Worm (Caenorhabditis elegans) whole organism, L4 larva: ENCODE data around the gene W01G7.4.

ENCODE experiments used
- F37D6.2 ChIP-seq: sonication (generic microtip); optimal IDR thresholded peaks from 2 replicates; lab custom pipeline; 2016; ENCODE audit warnings: mild to moderate bottlenecking, missing genetic modification characterization, missing compliant biosample characterization
- R02D3.7 ChIP-seq: fragments of 150-350 bp; sonication (generic microtip); optimal IDR thresholded peaks from 3 replicates; lab custom pipeline; 2014; ENCODE audit warnings: missing biosample characterization, missing genetic modification characterization
- Y5F2A.4 ChIP-seq: fragments of 200-800 bp; sonication (Bioruptor generic); optimal IDR thresholded peaks from 2 replicates; lab custom pipeline; 2018; ENCODE audit warnings: mild to moderate bottlenecking, missing genetic modification characterization, missing compliant biosample characterization
- Y75B8A.6 ChIP-seq: fragments of 200-800 bp; sonication (Bioruptor generic); IDR thresholded peaks from 2 replicates; pipeline ENCODE4 v1.3.6; 2022; ENCODE audit warnings: missing genetic modification reagents, missing genetic modification characterization, missing compliant biosample characterization
- ZK337.2 ChIP-seq: fragments of 200-800 bp; sonication (Bioruptor generic); IDR thresholded peaks from 2 replicates; pipeline ENCODE4 v1.3.6; 2022; ENCODE audit warnings: missing genetic modification reagents, missing genetic modification characterization, missing compliant biosample characterization
- aha-1 ChIP-seq: fragments of 150-350 bp; peaks from one replicate; lab custom pipeline; 2014; ENCODE audit warnings: missing biosample characterization, missing genetic modification characterization
- ama-1 ChIP-seq: fragments of 150-350 bp; optimal IDR thresholded peaks from 2 replicates; lab custom pipeline; 2014; ENCODE audit warnings: inconsistent platforms, mixed read lengths
- attf-4 ChIP-seq: sonication (generic microtip); optimal IDR thresholded peaks from 3 replicates; lab custom pipeline; 2017; ENCODE audit warnings: missing biosample characterization, missing genetic modification characterization
- ceh-32 ChIP-seq: sonication (generic microtip); optimal IDR thresholded peaks from 2 replicates; lab custom pipeline; 2016; ENCODE audit warnings: mild to moderate bottlenecking, missing genetic modification characterization, missing compliant biosample characterization; ENCODE audit not compliant: poor library complexity
- ceh-62 ChIP-seq: sonication (generic microtip); optimal IDR thresholded peaks from 2 replicates; lab custom pipeline; 2017; ENCODE audit warnings: missing biosample characterization, missing genetic modification characterization
- ceh-82 ChIP-seq: sonication (generic microtip); optimal IDR thresholded peaks from 2 replicates; lab custom pipeline; 2017; ENCODE audit warnings: missing biosample characterization, missing genetic modification characterization
- ces-1 ChIP-seq: fragments of 150-350 bp; sonication (generic microtip); optimal IDR thresholded peaks from 4 replicates; lab custom pipeline; 2014; ENCODE audit warnings: missing biosample characterization, missing genetic modification reagents, missing genetic modification characterization
- cey-2 ChIP-seq: sonication (generic microtip); optimal IDR thresholded peaks from 3 replicates; lab custom pipeline; 2017; ENCODE audit warnings: missing genetic modification characterization, mild to moderate bottlenecking, missing compliant biosample characterization, antibody characterized with exemption, borderline replicate concordance; ENCODE audit not compliant: insufficient read depth
- ctbp-1 ChIP-seq: fragments of 200-800 bp; sonication (Bioruptor generic); IDR thresholded peaks from 2 replicates; pipeline ENCODE4 v1.3.6; 2022; ENCODE audit warnings: missing genetic modification reagents, missing genetic modification characterization, missing compliant biosample characterization
- daf-19 ChIP-seq: fragments of 200-800 bp; sonication (Bioruptor generic); conservative IDR thresholded peaks from 2 replicates; pipeline ENCODE4 v1.3.6; 2022; ENCODE audit warnings: missing genetic modification characterization, missing compliant biosample characterization
- dmd-6 ChIP-seq: fragments of 200-800 bp; sonication (Bioruptor generic); IDR thresholded peaks from 2 replicates; pipeline ENCODE4 v1.3.6; 2022; ENCODE audit warnings: missing genetic modification reagents, missing genetic modification characterization, missing compliant biosample characterization
- dmd-9 ChIP-seq: fragments of 200-800 bp; sonication (Bioruptor generic); IDR thresholded peaks from 2 replicates; pipeline ENCODE4 v1.3.6; 2022; ENCODE audit warnings: missing genetic modification reagents, missing genetic modification characterization, missing compliant biosample characterization
- duxl-1 ChIP-seq: sonication (generic microtip); optimal IDR thresholded peaks from 2 replicates; lab custom pipeline; 2016; ENCODE audit warnings: mild to moderate bottlenecking, missing genetic modification characterization, moderate library complexity, missing compliant biosample characterization; ENCODE audit not compliant: poor library complexity
- egl-27 ChIP-seq: sonication (generic microtip); optimal IDR thresholded peaks from 3 replicates; lab custom pipeline; 2017; ENCODE audit warnings: missing biosample characterization, missing genetic modification reagents, missing genetic modification characterization
- egl-43 ChIP-seq: fragments of 200-800 bp; sonication (Bioruptor generic); IDR thresholded peaks from 2 replicates; pipeline ENCODE4 v1.3.6; 2022; ENCODE audit warnings: missing genetic modification reagents, missing genetic modification characterization, missing compliant biosample characterization
- fkh-10 ChIP-seq: fragments of 150-350 bp; optimal IDR thresholded peaks from 2 replicates; lab custom pipeline; 2014; ENCODE audit warnings: missing biosample characterization, missing genetic modification reagents, missing genetic modification characterization
- hif-1 ChIP-seq, 2 experiments: sonication (generic microtip); optimal IDR thresholded peaks; 2 replicates each; lab custom pipeline; 2016 to 2017; ENCODE audit warnings: missing compliant biosample characterization in 2 of 2, missing genetic modification characterization in 2 of 2, missing genetic modification reagents in 2 of 2, missing genotype in 2 of 2, mild to moderate bottlenecking in 1 of 2
- hlh-30 ChIP-seq: sonication (generic microtip); optimal IDR thresholded peaks from 2 replicates; lab custom pipeline; 2017; ENCODE audit warnings: antibody characterized with exemption, mild to moderate bottlenecking, missing genetic modification characterization, missing compliant biosample characterization; ENCODE audit not compliant: insufficient read depth
- hmg-1.1 ChIP-seq: fragments of 200-800 bp; sonication (Bioruptor generic); IDR thresholded peaks from 2 replicates; pipeline ENCODE4 v1.3.6; 2022; ENCODE audit warnings: missing genetic modification reagents, missing genetic modification characterization, missing compliant biosample characterization
- jun-1 ChIP-seq: fragments of 150-350 bp; optimal IDR thresholded peaks from 2 replicates; lab custom pipeline; 2014; ENCODE audit warnings: missing biosample characterization, missing genetic modification reagents, missing genetic modification characterization
- lim-7 ChIP-seq: fragments of 200-800 bp; sonication (Bioruptor generic); IDR thresholded peaks from 2 replicates; pipeline ENCODE4 v1.3.6; 2022; ENCODE audit warnings: missing genetic modification characterization, missing compliant biosample characterization
- lin-38 ChIP-seq: fragments of 200-800 bp; sonication (Bioruptor generic); IDR thresholded peaks from 2 replicates; pipeline ENCODE4 v1.3.6; 2022; ENCODE audit warnings: missing genetic modification reagents, missing genetic modification characterization, missing compliant biosample characterization
- lin-39 ChIP-seq: fragments of 150-350 bp; optimal IDR thresholded peaks from 2 replicates; lab custom pipeline; 2014; ENCODE audit warnings: missing biosample characterization, missing genetic modification reagents, missing genetic modification characterization
- lsy-2 ChIP-seq, 2 experiments: fragments of 150-350 bp in 1 of 2; sonication (generic microtip) in 1 of 2; optimal IDR thresholded peaks; 2 replicates each; lab custom pipeline; 2014 to 2017; ENCODE audit warnings: missing biosample characterization in 2 of 2, missing genetic modification characterization in 2 of 2
- madf-5 ChIP-seq, 2 experiments: fragments of 200-800 bp; sonication (Bioruptor generic); IDR thresholded peaks; 2 replicates each; pipeline ENCODE4 v1.3.6; 2022; ENCODE audit warnings: missing compliant biosample characterization in 2 of 2, missing genetic modification characterization in 2 of 2
- mdl-1 ChIP-seq, 2 experiments: fragments of 150-350 bp in 1 of 2; sonication (generic microtip) in 1 of 2; optimal IDR thresholded peaks; 2 replicates each; lab custom pipeline; 2014 to 2017; ENCODE audit warnings: missing biosample characterization in 2 of 2, missing genetic modification characterization in 2 of 2
- mdt-29 ChIP-seq: fragments of 200-800 bp; sonication (Bioruptor generic); IDR thresholded peaks from 2 replicates; pipeline ENCODE4 v1.3.6; 2022; ENCODE audit warnings: missing genetic modification reagents, missing genetic modification characterization, missing compliant biosample characterization
- mes-2 ChIP-seq: sonication (generic microtip); optimal IDR thresholded peaks from 2 replicates; lab custom pipeline; 2016; ENCODE audit warnings: missing genotype, mild to moderate bottlenecking, missing genetic modification characterization, missing compliant biosample characterization; ENCODE audit not compliant: poor library complexity, severe bottlenecking
- mxl-3 ChIP-seq: fragments of 200-800 bp; sonication (Bioruptor generic); optimal IDR thresholded peaks from 2 replicates; lab custom pipeline; 2018; ENCODE audit warnings: mild to moderate bottlenecking, missing genetic modification characterization, missing compliant biosample characterization
- nhr-28 ChIP-seq: fragments of 150-350 bp; optimal IDR thresholded peaks from 2 replicates; lab custom pipeline; 2014; ENCODE audit warnings: missing biosample characterization, missing genetic modification characterization
- nhr-48 ChIP-seq: sonication (generic microtip); optimal IDR thresholded peaks from 2 replicates; lab custom pipeline; 2016; ENCODE audit warnings: mild to moderate bottlenecking, missing genetic modification characterization, missing compliant biosample characterization
- nhr-6 ChIP-seq: fragments of 150-350 bp; optimal IDR thresholded peaks from 2 replicates; lab custom pipeline; 2014; ENCODE audit warnings: missing biosample characterization, missing genetic modification characterization
- nhr-76 ChIP-seq: fragments of 150-350 bp; optimal IDR thresholded peaks from 2 replicates; lab custom pipeline; 2014; ENCODE audit warnings: missing biosample characterization, missing genetic modification characterization
- php-3 ChIP-seq: fragments of 200-800 bp; sonication (Bioruptor generic); IDR thresholded peaks from 2 replicates; pipeline ENCODE4 v1.3.6; 2022; ENCODE audit warnings: missing genetic modification reagents, missing genetic modification characterization, missing compliant biosample characterization
- rbr-2 ChIP-seq: sonication (generic microtip); optimal IDR thresholded peaks from 2 replicates; lab custom pipeline; 2016; ENCODE audit warnings: missing genotype, missing genetic modification characterization, missing compliant biosample characterization
- set-16 ChIP-seq: fragments of 200-800 bp; sonication (Bioruptor generic); IDR thresholded peaks from 2 replicates; pipeline ENCODE4 v1.3.6; 2022; ENCODE audit warnings: missing genetic modification reagents, missing genetic modification characterization, missing compliant biosample characterization
- skn-1 ChIP-seq: fragments of 150-350 bp; optimal IDR thresholded peaks from 2 replicates; lab custom pipeline; 2014; ENCODE audit warnings: missing biosample characterization, missing genetic modification characterization
- spr-1 ChIP-seq: sonication (generic microtip); optimal IDR thresholded peaks from 2 replicates; lab custom pipeline; 2016; ENCODE audit warnings: mild to moderate bottlenecking, missing genetic modification characterization, missing compliant biosample characterization
- tag-97 ChIP-seq: fragments of 200-800 bp; sonication (Bioruptor generic); IDR thresholded peaks from 2 replicates; pipeline ENCODE4 v1.3.6; 2022; ENCODE audit warnings: missing genetic modification characterization, missing compliant biosample characterization
- unc-62 ChIP-seq, 3 experiments: fragments of 150-350 bp in 1 of 3; sonication (generic microtip); optimal IDR thresholded peaks in 2 of 3; peaks in 1 of 3; 1 replicate in 1 of 3; 2 replicates in 2 of 3; lab custom pipeline; 2014 to 2017; ENCODE audit warnings: missing biosample characterization in 3 of 3, missing genetic modification characterization in 3 of 3, missing genetic modification reagents in 3 of 3, missing genotype in 1 of 3
- vab-7 ChIP-seq: fragments of 200-800 bp; sonication (Bioruptor generic); IDR thresholded peaks from 2 replicates; pipeline ENCODE4 v1.3.6; 2022; ENCODE audit warnings: missing genetic modification reagents, missing genetic modification characterization, missing compliant biosample characterization
- zfp-2 ChIP-seq: sonication (generic microtip); optimal IDR thresholded peaks from 2 replicates; lab custom pipeline; 2016; ENCODE audit warnings: mild to moderate bottlenecking, missing genetic modification characterization, missing compliant biosample characterization
- zfp-3 ChIP-seq: fragments of 200-800 bp; sonication (Bioruptor generic); conservative IDR thresholded peaks from 2 replicates; pipeline ENCODE4 v1.3.6; 2022; ENCODE audit warnings: missing genetic modification reagents, missing genetic modification characterization, missing compliant biosample characterization

The W01G7.4 gene

DNA sequence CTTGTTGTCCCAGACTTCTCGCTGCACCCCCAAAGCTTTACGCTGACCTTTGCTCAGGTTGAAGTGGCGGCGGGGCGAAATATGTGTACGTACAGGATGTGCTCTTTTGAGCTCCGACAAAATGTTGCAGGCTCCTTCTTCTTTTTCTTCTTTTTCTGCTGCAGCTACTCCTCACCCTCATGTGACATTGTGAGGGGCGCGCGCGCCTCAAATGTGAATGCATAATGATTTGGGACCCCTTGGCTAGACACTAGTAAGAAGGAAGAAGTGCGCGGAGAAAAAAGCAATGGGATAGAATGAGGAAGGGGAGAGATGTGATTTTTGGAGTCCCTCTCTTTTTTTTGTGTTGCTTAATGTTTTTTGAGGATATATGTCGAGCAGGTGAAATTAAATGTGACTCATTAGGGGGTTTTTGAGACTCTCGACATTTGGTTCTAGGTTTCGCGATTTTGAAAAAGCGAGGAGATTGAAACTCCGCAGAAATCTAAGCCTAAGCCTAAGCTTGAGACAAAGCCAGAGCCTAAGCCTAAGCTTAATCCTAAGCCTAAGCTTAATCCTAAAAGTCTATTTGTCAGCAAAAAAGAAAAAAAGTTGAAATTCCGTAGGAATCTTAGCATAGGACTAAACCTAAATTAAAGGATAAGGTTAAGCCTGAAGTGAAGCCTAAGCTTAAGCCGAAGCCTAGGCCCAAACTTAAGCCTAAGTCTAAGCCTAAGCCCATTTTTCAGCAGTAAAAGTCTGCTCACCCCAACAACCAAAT is 23.6 kb upstream of the W01G7.4 start:
- no peak for TF ChIP-seq F37D6.2 (tag; lab: Kevin White, UChicago)
- no peak for TF ChIP-seq lim-7
- TF ChIP-seq rbr-2 (tag; lab: Kevin White, UChicago): peak; percentile 49
- no peak for TF ChIP-seq lin-39 (tag; lab: Kevin White, UChicago)
- TF ChIP-seq dmd-6 (GFP tag; lab: Robert Waterston, UW): peak; percentile 35
- TF ChIP-seq zfp-3 (GFP tag; lab: Robert Waterston, UW): no peak
- TF ChIP-seq mdl-1 (tag; optimal IDR thresholded peaks at IDR 0.05; lab: Kevin White, UChicago): peak in 1 of 2 experiments; percentile 43
- TF ChIP-seq egl-43 (GFP tag; lab: Robert Waterston, UW): 0 out of 2 replicates have a peak, but pooled peaks have one; percentile 7
- no peak for TF ChIP-seq zfp-2 (tag; lab: Kevin White, UChicago)
- TF ChIP-seq nhr-76: no peak
- peak; percentile 44; the same call in 1 of the 2 replicates for TF ChIP-seq vab-7
- peak; percentile 45 for TF ChIP-seq mes-2 (tag; lab: Kevin White, UChicago)
- TF ChIP-seq spr-1 (tag; lab: Kevin White, UChicago): no peak
- TF ChIP-seq Y5F2A.4 (GFP tag; lab: Kevin White, UChicago): no peak
- TF ChIP-seq mxl-3 (GFP tag; lab: Kevin White, UChicago): no peak
- no peak for TF ChIP-seq hmg-1.1 (GFP tag; lab: Robert Waterston, UW)
- TF ChIP-seq R02D3.7 (tag; lab: Kevin White, UChicago): no peak
- peak; percentile 88 for TF ChIP-seq aha-1 (tag; lab: Kevin White, UChicago)
- TF ChIP-seq jun-1 (tag; lab: Kevin White, UChicago): no peak
- TF ChIP-seq ama-1 (lab: Kevin White, UChicago): no peak
- TF ChIP-seq unc-62 (GFP tag; optimal IDR thresholded peaks at IDR 0.05 in 1 of 2; lab: Kevin White, UChicago): peak in 1 of 2 experiments; percentile 12
- TF ChIP-seq unc-62 (tag; optimal IDR thresholded peaks at IDR 0.05; lab: Kevin White, UChicago): no peak
- TF ChIP-seq tag-97 (GFP tag; lab: Robert Waterston, UW): no peak
- no peak for TF ChIP-seq nhr-48 (tag; lab: Kevin White, UChicago)
- peak; percentile 48; the same call in 1 of the 2 replicates for TF ChIP-seq ctbp-1 (GFP tag; lab: Robert Waterston, UW)
- TF ChIP-seq lsy-2 (tag; optimal IDR thresholded peaks at IDR 0.05; lab: Kevin White, UChicago): peak; percentile 32 to 46
- TF ChIP-seq fkh-10 (GFP tag; lab: Kevin White, UChicago): peak; percentile 32
- TF ChIP-seq dmd-9 (GFP tag; lab: Robert Waterston, UW): 0 out of 2 replicates have a peak, but pooled peaks have one; percentile 32
- TF ChIP-seq nhr-28 (tag; lab: Kevin White, UChicago): no peak
- no peak for TF ChIP-seq skn-1
- no peak for TF ChIP-seq madf-5 (GFP tag; IDR thresholded peaks at IDR 0.05; lab: Robert Waterston, UW)
- TF ChIP-seq ceh-32 (tag; lab: Kevin White, UChicago): no peak
- TF ChIP-seq set-16 (GFP tag; lab: Robert Waterston, UW): peak; percentile 27; the same call in 1 of the 2 replicates
- TF ChIP-seq daf-19: no peak
- TF ChIP-seq egl-27 (tag; lab: Kevin White, UChicago): no peak
- no peak for TF ChIP-seq ceh-82
- peak; percentile 29; the same call in 1 of the 2 replicates for TF ChIP-seq lin-38 (GFP tag; lab: Robert Waterston, UW)
- TF ChIP-seq attf-4 (tag; lab: Kevin White, UChicago): no peak
- no peak for TF ChIP-seq Y75B8A.6 (GFP tag; lab: Robert Waterston, UW)
- no peak for TF ChIP-seq php-3 (GFP tag; lab: Robert Waterston, UW)
- no peak for TF ChIP-seq duxl-1 (tag; lab: Kevin White, UChicago)
- TF ChIP-seq mdt-29 (GFP tag; lab: Robert Waterston, UW): no peak
- no peak for TF ChIP-seq ceh-62
- TF ChIP-seq ces-1 (GFP tag; lab: Kevin White, UChicago): no peak
- no peak for TF ChIP-seq nhr-6 (tag; lab: Kevin White, UChicago)
- no peak for TF ChIP-seq ZK337.2 (GFP tag; lab: Robert Waterston, UW)
- TF ChIP-seq hif-1 (tag; optimal IDR thresholded peaks at IDR 0.05; lab: Kevin White, UChicago): peak in 1 of 2 experiments; percentile 31
- TF ChIP-seq cey-2 (tag; lab: Kevin White, UChicago): no peak
- TF ChIP-seq hlh-30 (tag; lab: Kevin White, UChicago): peak; percentile 83
